Fruit fly (Drosophila melanogaster): ENCODE results near the gene CycB3.

Gene CycB3

dm6 chr3R:24870389-24871048 lies at the start of gene CycB3:
Gene CycB3 (minus strand): TSS chr3R:24870816.
- no peak for TF ChIP-seq CG8478 (optimal IDR thresholded peaks at IDR 0.05)
- peak in 1 of 2 experiments; percentile 24 for TF ChIP-seq CTCF (optimal IDR thresholded peaks at IDR 0.05)

DNA sequence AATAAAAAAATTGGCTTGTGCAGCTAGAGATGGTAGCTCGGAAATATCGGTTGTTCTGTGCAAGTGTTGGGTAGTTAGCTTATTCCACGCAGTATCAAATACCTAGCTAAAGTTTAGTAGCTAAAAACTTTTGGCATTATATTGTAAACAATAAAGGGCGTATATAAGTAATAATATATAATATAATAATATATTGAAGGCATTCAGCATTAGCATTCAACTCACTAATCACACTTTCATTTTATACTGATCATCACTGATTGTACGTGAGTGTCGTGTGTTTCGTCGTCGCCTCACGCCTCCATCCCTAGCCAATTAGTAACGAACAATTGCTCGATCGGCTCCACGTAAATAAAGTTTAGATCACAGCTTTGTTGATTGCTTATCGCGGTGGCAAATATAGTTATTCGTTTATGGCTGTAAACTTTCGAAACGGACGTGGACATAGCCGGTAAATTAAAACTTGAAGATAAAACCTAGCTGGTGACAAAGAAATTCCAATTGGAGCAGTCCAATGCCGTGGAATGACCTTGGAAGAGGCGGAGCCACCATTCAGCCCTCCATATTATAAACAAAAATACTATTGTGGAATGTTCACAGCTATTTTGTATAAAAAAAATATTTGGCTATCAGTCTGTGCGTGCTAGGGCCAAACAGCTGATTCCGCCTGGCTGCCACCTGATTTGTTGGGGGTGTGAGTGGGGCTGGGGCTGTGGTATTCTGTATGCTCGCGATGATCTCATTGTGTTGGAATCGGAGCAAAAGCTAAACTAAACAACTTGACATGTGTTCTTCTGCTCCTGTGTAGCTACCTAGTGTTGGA lies 47.4 kb upstream of the CycB3 start, which contains the start of the genes PIG-S, sud1 and CG11168:
TSS of gene PIG-S (minus strand) at position 51 of the 823 bp plus-strand sequence.
TSS of gene sud1 (minus strand) at position 51 of the 823 bp plus-strand sequence.
TSS of gene CG11168 (plus strand) at position 293 of the 823 bp plus-strand sequence.
- no peak for TF ChIP-seq CTCF (optimal IDR thresholded peaks at IDR 0.05)
- no peak for TF ChIP-seq CG8478 (optimal IDR thresholded peaks at IDR 0.05)

- no peak for TF ChIP-seq CG8478 (optimal IDR thresholded peaks at IDR 0.05)
- TF ChIP-seq CTCF (optimal IDR thresholded peaks at IDR 0.05), result no peak
Measured at dm6 chr3R:24914864-24915263, 44.2 kb upstream of the CycB3 start.

DNA sequence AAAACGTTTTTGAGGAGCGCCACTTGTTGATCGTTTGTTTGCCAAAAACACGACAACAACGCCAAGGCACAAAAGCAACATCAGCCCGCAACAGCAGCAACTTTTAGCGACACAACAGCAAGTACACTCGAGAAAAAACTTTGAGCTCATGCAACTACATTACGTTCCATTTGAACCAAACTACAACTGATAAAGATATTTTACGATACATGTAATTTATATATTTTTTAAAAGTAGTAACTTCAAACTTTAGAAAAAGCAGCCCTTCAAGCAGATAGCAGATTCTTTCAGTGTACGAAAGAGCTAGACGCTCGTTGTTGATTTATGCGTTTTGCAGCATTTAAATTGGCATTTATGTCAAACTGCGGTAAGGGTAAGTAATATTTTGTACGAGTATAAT lies 39.5 kb upstream of the CycB3 start:
- TF ChIP-seq CTCF (optimal IDR thresholded peaks at IDR 0.05) (no peak), CG8478 (optimal IDR thresholded peaks at IDR 0.05) (no peak)

DNA sequence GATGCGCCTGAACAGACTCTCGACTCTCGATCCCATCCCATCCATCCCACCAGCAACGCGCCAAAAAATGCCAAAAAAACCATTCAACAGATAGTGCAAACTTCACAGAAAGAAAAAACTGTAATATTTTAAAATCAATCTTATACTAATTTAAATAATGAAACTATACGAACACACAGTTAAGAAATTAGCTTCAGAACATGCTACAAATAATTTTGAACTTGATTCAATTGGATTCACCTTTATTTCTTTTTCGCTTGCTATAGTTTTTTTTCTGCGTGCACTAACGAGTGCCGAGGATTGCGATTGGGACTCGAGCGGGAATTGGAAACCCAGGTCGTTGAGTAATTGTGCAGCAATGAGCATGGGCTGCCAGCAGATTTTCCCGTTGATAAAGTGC lies 37.4 kb upstream of the CycB3 start:
- no peak for TF ChIP-seq CG8478 (optimal IDR thresholded peaks at IDR 0.05)
- TF ChIP-seq CTCF (optimal IDR thresholded peaks at IDR 0.05), result no peak

dm6 chr3R:24906648-24907047 lies 36.0 kb upstream of the CycB3 start:
- no peak for TF ChIP-seq CTCF (optimal IDR thresholded peaks at IDR 0.05)

dm6 chr3R:24905959-24906634 lies 35.5 kb upstream of the CycB3 start, which contains the start of gene CG13643:
Gene CG13643 (minus strand): TSS chr3R:24906004.
- TF ChIP-seq CTCF (optimal IDR thresholded peaks at IDR 0.05) (no peak), CG8478 (optimal IDR thresholded peaks at IDR 0.05) (no peak)

DNA sequence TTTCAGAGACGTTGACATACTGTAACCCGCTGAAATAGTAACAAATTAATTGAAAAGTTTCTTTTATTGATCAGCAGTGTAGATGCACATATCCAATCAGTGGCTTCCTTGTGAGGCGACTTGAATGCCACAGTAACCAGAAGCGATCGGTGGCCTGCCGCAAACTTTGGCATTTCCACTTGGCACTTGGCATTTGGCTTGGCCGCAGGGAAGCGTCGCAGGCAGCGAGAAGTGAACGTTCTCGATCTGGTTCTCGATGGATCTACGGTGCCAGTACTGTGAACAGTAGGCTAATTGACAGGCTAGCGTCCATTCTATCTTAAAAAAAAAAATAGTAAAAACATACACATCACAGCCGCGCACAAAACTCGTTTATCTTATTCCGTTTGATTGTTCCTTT lies 30.2 kb upstream of the CycB3 start, which contains the start of gene CG10845:
TSS of gene CG10845 (plus strand) at position 301 of the 400 bp plus-strand sequence.
- TF ChIP-seq CG8478 (optimal IDR thresholded peaks at IDR 0.05) (no peak), CTCF (optimal IDR thresholded peaks at IDR 0.05) (no peak)

DNA sequence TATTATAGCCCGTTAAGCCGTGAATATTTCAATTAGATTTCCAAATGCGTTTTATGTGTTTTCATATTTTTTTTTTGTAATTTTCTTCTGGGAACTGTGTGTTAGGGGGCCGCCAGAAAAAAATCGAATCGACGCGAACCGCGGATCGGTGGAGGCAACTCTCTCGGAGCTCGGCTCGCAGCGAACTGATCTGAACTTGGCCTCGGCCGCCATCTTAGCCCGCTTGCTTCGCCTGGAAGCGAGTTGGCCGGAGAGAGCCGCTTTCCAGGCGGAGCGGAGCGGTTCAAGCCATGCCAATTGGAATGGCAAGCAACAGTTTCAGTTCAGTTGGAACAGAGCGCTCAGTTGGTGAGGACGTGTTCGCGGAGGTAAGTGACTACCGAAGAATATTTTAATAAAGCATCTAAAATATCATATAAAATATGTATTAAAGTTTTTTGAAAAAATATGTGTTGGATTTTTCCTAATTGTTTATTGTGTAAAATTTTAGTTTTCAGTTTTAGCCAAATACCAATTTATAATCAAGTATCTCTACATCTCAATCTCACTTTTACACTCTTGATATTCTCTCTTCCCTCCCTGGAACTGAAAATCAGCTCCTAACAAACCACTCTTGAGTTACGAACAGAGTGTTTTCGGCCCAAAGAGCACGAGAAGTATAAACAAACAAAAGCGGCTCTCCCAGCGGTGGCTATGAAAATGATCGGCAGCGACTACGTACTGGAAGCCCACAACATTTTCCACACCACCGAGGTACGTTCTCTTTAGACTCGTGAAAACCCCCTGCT lies 24.0 kb upstream of the CycB3 start, which contains the start of the genes CG31121 and CG11069:
TSS of gene CG31121 (minus strand) at position 187 of the 788 bp plus-strand sequence.
TSS of gene CG11069 (plus strand) at position 324 of the 788 bp plus-strand sequence.
- TF ChIP-seq CG8478 (optimal IDR thresholded peaks at IDR 0.05) (no peak), CTCF (optimal IDR thresholded peaks at IDR 0.05) (no peak)

DNA sequence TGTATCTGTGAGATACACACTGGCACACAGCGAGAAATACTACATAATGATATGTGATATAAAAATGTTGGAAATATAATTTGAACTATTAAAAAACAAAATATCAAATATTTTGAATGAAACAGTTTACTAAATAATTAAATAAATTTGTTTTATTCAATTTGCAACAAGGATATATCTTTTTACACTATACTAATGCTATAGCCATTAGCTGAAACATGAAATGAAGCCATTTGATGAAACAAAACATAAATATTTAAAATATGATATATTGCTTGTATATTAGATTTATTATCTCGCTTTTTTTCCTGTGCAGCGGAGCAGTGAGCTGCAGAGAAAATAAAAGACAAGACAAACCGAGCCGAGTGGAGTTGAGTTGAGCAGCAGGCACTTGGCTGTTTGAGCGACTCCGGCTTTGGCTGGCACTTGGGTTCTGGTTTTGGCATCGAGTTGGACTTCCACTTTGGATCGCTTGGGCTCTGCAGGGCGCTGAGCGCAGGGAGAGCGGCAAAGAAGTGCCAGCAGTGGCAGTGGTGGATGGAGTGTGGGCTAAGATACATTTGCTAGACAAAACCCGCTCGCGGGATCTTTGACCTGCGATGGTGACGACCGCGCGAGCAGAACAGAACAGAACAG lies 22.8 kb upstream of the CycB3 start:
- no peak for TF ChIP-seq CTCF (optimal IDR thresholded peaks at IDR 0.05)
- no peak for TF ChIP-seq CG8478 (optimal IDR thresholded peaks at IDR 0.05)

- TF ChIP-seq CG8478 (optimal IDR thresholded peaks at IDR 0.05) (no peak), CTCF (optimal IDR thresholded peaks at IDR 0.05) (no peak)
Measured at dm6 chr3R:24890919-24891318, 20.3 kb upstream of the CycB3 start.

dm6 chr3R:24890217-24890616 lies 19.6 kb upstream of the CycB3 start:
- TF ChIP-seq CTCF (optimal IDR thresholded peaks at IDR 0.05), result no peak
- no peak for TF ChIP-seq CG8478 (optimal IDR thresholded peaks at IDR 0.05)

- TF ChIP-seq CG8478 (optimal IDR thresholded peaks at IDR 0.05), result no peak
- no peak for TF ChIP-seq CTCF (optimal IDR thresholded peaks at IDR 0.05)
Measured at dm6 chr3R:24889303-24889892, 18.8 kb upstream of the CycB3 start.

Measured in S2 (cell line).